Fruit fly (Drosophila melanogaster): ENCODE measurements around the gene Acbp6.

Gene Acbp6

dm6 chr3L:7103941-7104340 is 24.8 kb upstream of the Acbp6 start:
- TF ChIP-seq CG14655 (GFP tag; optimal IDR thresholded peaks at IDR 0.05) (peak; percentile 13), gl (tag; optimal IDR thresholded peaks at IDR 0.05) (no peak), CG4496 (GFP tag; IDR thresholded peaks at IDR 0.05) (peak; percentile 40; the same call in 1 of the 3 replicates)

- TF ChIP-seq Snoo (tag; optimal IDR thresholded peaks at IDR 0.05) (no peak), Pif1A (GFP tag; optimal IDR thresholded peaks at IDR 0.05) (no peak), CG12605 (GFP tag; IDR thresholded peaks at IDR 0.05) (no peak), CG34367 (tag; optimal IDR thresholded peaks at IDR 0.05) (no peak)
These were observed 24.2 kb upstream of the Acbp6 start for dm6 chr3L:7104485-7104884.

dm6 chr3L:7105693-7106092 is 23.0 kb upstream of the Acbp6 start:
- peak; percentile 27 for TF ChIP-seq CG14655 (GFP tag; optimal IDR thresholded peaks at IDR 0.05)
- TF ChIP-seq rn (GFP tag; IDR thresholded peaks at IDR 0.05) = no peak

dm6 chr3L:7113010-7113409 is 15.7 kb upstream of the Acbp6 start:
- TF ChIP-seq CG8159 (tag; optimal IDR thresholded peaks at IDR 0.05) (peak; percentile 72), CG9948 (tag; optimal IDR thresholded peaks at IDR 0.05) (peak; percentile 60), CG14655 (GFP tag; optimal IDR thresholded peaks at IDR 0.05) (peak; percentile 22), CG15710 (tag; optimal IDR thresholded peaks at IDR 0.05) (peak; percentile 75), D1 (tag; optimal IDR thresholded peaks at IDR 0.05) (peak; percentile 34), gl (tag; optimal IDR thresholded peaks at IDR 0.05) (peak; percentile 15), CG17806 (tag; optimal IDR thresholded peaks at IDR 0.05) (peak; percentile 61), CG13204 (GFP tag; optimal IDR thresholded peaks at IDR 0.05) (peak; percentile 31), CG4496 (GFP tag; IDR thresholded peaks at IDR 0.05) (0 out of 3 replicates have a peak, but pooled peaks have one; percentile 32), CG34367 (tag; optimal IDR thresholded peaks at IDR 0.05) (peak; percentile 56), Pif1A (GFP tag; optimal IDR thresholded peaks at IDR 0.05) (peak; percentile 65), fd96Ca (GFP tag; IDR thresholded peaks at IDR 0.05) (no peak), CG8301 (tag; optimal IDR thresholded peaks at IDR 0.05) (no peak), EcR (GFP tag; optimal IDR thresholded peaks at IDR 0.05) (peak; percentile 90), rn (GFP tag; IDR thresholded peaks at IDR 0.05) (no peak)

- TF ChIP-seq CG12605 (GFP tag; IDR thresholded peaks at IDR 0.05) (no peak), EcR (GFP tag; optimal IDR thresholded peaks at IDR 0.05) (no peak), gl (tag; optimal IDR thresholded peaks at IDR 0.05) (no peak), CG14655 (GFP tag; optimal IDR thresholded peaks at IDR 0.05) (no peak), CG8301 (tag; optimal IDR thresholded peaks at IDR 0.05) (no peak), rn (GFP tag; IDR thresholded peaks at IDR 0.05) (no peak), CG10348 (GFP tag; IDR thresholded peaks at IDR 0.05) (no peak), Snoo (tag; optimal IDR thresholded peaks at IDR 0.05) (no peak), CG8159 (tag; optimal IDR thresholded peaks at IDR 0.05) (no peak), Pif1A (GFP tag; optimal IDR thresholded peaks at IDR 0.05) (no peak), Ets98B (GFP tag; IDR thresholded peaks at IDR 0.05) (no peak), CG34367 (tag; optimal IDR thresholded peaks at IDR 0.05) (no peak), CG9948 (tag; optimal IDR thresholded peaks at IDR 0.05) (no peak), CG17806 (tag; optimal IDR thresholded peaks at IDR 0.05) (no peak), Pif1B (GFP tag; optimal IDR thresholded peaks at IDR 0.05) (no peak)
These were observed 12.8 kb upstream of the Acbp6 start for dm6 chr3L:7115944-7116343.

dm6 chr3L:7122136-7122535 is 6.6 kb upstream of the Acbp6 start:
- no peak for TF ChIP-seq CG34367 (tag; optimal IDR thresholded peaks at IDR 0.05)

- TF ChIP-seq Snoo (tag; optimal IDR thresholded peaks at IDR 0.05) = no peak
- no peak for TF ChIP-seq CG17806 (tag; optimal IDR thresholded peaks at IDR 0.05)
- TF ChIP-seq D1 (tag; optimal IDR thresholded peaks at IDR 0.05) = no peak
- no peak for TF ChIP-seq gl (tag; optimal IDR thresholded peaks at IDR 0.05)
- no peak for TF ChIP-seq Pif1A (GFP tag; optimal IDR thresholded peaks at IDR 0.05)
- no peak for TF ChIP-seq CG8159 (tag; optimal IDR thresholded peaks at IDR 0.05)
- TF ChIP-seq CG9948 (tag; optimal IDR thresholded peaks at IDR 0.05) = no peak
- no peak for TF ChIP-seq CG10348 (GFP tag; IDR thresholded peaks at IDR 0.05)
- TF ChIP-seq CG8301 (tag; optimal IDR thresholded peaks at IDR 0.05) = no peak
- no peak for TF ChIP-seq CG14655 (GFP tag; optimal IDR thresholded peaks at IDR 0.05)
- TF ChIP-seq CG32121 (GFP tag; IDR thresholded peaks at IDR 0.05) = no peak
- no peak for TF ChIP-seq EcR (GFP tag; optimal IDR thresholded peaks at IDR 0.05)
- TF ChIP-seq fd96Ca (GFP tag; IDR thresholded peaks at IDR 0.05) = no peak
- TF ChIP-seq rn (GFP tag; IDR thresholded peaks at IDR 0.05) = no peak
- no peak for TF ChIP-seq Ets98B (GFP tag; IDR thresholded peaks at IDR 0.05)
- TF ChIP-seq CG4496 (GFP tag; IDR thresholded peaks at IDR 0.05) = no peak
These were observed 3.3 kb upstream of the Acbp6 start, which contains the start of the genes msl-3 and BBS1 for dm6 chr3L:7125289-7125955. msl-3 (minus strand) TSS chr3L:7125533. BBS1 (plus strand) TSS chr3L:7125905.
